Worm (Caenorhabditis elegans) whole organism, L3 larva: ENCODE data around the gene gap-1.

ENCODE experiments used
- R02D3.7 ChIP-seq: fragments of 150-350 bp; optimal IDR thresholded peaks from 2 replicates; lab custom pipeline; 2014; ENCODE audit warnings: missing biosample characterization, missing genetic modification characterization
- ZK546.5 ChIP-seq: sonication (generic microtip); optimal IDR thresholded peaks from 2 replicates; lab custom pipeline; 2017; ENCODE audit warnings: missing biosample characterization, missing genetic modification characterization
- aly-2 ChIP-seq: fragments of 150-350 bp; optimal IDR thresholded peaks from 2 replicates; lab custom pipeline; 2014; ENCODE audit warnings: missing biosample characterization, missing genetic modification characterization
- ama-1 ChIP-seq: fragments of 150-350 bp; optimal IDR thresholded peaks from 2 replicates; lab custom pipeline; 2018
- ceh-16 ChIP-seq: sonication (generic microtip); optimal IDR thresholded peaks from 2 replicates; lab custom pipeline; 2017; ENCODE audit warnings: missing biosample characterization, missing genetic modification characterization
- ceh-28 ChIP-seq: fragments of 150-350 bp; optimal IDR thresholded peaks from 2 replicates; lab custom pipeline; 2014; ENCODE audit warnings: missing biosample characterization, missing genetic modification reagents, missing genetic modification characterization
- ceh-82 ChIP-seq: fragments of 150-350 bp; optimal IDR thresholded peaks from 2 replicates; lab custom pipeline; 2014; ENCODE audit warnings: missing biosample characterization, missing genetic modification characterization
- ceh-9 ChIP-seq: sonication (generic microtip); optimal IDR thresholded peaks from 2 replicates; lab custom pipeline; 2018; ENCODE audit warnings: missing biosample characterization, missing genetic modification characterization
- daf-12 ChIP-seq: fragments of 150-350 bp; optimal IDR thresholded peaks from 2 replicates; lab custom pipeline; 2014; ENCODE audit warnings: missing biosample characterization, missing genetic modification reagents, missing genetic modification characterization
- egl-27 ChIP-seq: sonication (generic microtip); optimal IDR thresholded peaks from 4 replicates; lab custom pipeline; 2017; ENCODE audit warnings: missing biosample characterization, missing genetic modification reagents, missing genetic modification characterization
- egl-5 ChIP-seq: fragments of 150-350 bp; optimal IDR thresholded peaks from 2 replicates; lab custom pipeline; 2017; ENCODE audit warnings: missing biosample characterization, missing genetic modification reagents, missing genetic modification characterization, inconsistent platforms
- elt-1 ChIP-seq: fragments of 150-350 bp; optimal IDR thresholded peaks from 2 replicates; lab custom pipeline; 2014; ENCODE audit warnings: missing biosample characterization, missing genetic modification characterization
- elt-2 ChIP-seq: sonication (generic microtip); optimal IDR thresholded peaks from 2 replicates; lab custom pipeline; 2016; ENCODE audit warnings: missing genetic modification reagents, mild to moderate bottlenecking, missing genetic modification characterization, missing compliant biosample characterization
- elt-3 ChIP-seq, 3 experiments: fragments of 150-350 bp in 1 of 3; sonication (generic microtip) in 2 of 3; optimal IDR thresholded peaks; 2 replicates in 2 of 3; 4 replicates in 1 of 3; lab custom pipeline; 2014 to 2017; ENCODE audit warnings: missing biosample characterization in 3 of 3, missing genetic modification characterization in 3 of 3
- fkh-10 ChIP-seq: sonication (generic microtip); optimal IDR thresholded peaks from 2 replicates; lab custom pipeline; 2017; ENCODE audit warnings: missing biosample characterization, missing genetic modification reagents, missing genetic modification characterization
- fkh-2 ChIP-seq: fragments of 150-350 bp; optimal IDR thresholded peaks from 2 replicates; lab custom pipeline; 2014; ENCODE audit warnings: missing biosample characterization, missing genetic modification reagents, missing genetic modification characterization
- fos-1 ChIP-seq: fragments of 150-350 bp; optimal IDR thresholded peaks from 2 replicates; lab custom pipeline; 2014; ENCODE audit warnings: missing biosample characterization, missing genetic modification characterization
- hmg-11 ChIP-seq: sonication (generic microtip); optimal IDR thresholded peaks from 2 replicates; lab custom pipeline; 2016; ENCODE audit warnings: missing genetic modification characterization, missing compliant biosample characterization
- jun-1 ChIP-seq: fragments of 150-350 bp; optimal IDR thresholded peaks from 2 replicates; lab custom pipeline; 2014; ENCODE audit warnings: missing biosample characterization, missing genetic modification reagents, missing genetic modification characterization
- lin-15B ChIP-seq: fragments of 150-350 bp; optimal IDR thresholded peaks from 2 replicates; lab custom pipeline; 2014; ENCODE audit warnings: missing biosample characterization, missing genetic modification characterization
- lin-39 ChIP-seq: fragments of 150-350 bp; optimal IDR thresholded peaks from 2 replicates; lab custom pipeline; 2018; ENCODE audit warnings: missing biosample characterization, missing genetic modification reagents, missing genetic modification characterization
- lsy-12 ChIP-seq: sonication (generic microtip); optimal IDR thresholded peaks from 2 replicates; lab custom pipeline; 2016; ENCODE audit warnings: mild to moderate bottlenecking, missing genetic modification characterization, missing compliant biosample characterization
- mml-1 ChIP-seq: fragments of 150-350 bp; sonication (generic microtip); optimal IDR thresholded peaks from 3 replicates; lab custom pipeline; 2014; ENCODE audit warnings: missing biosample characterization, missing genetic modification characterization
- nfya-1 ChIP-seq: sonication (generic microtip); optimal IDR thresholded peaks from 2 replicates; lab custom pipeline; 2017; ENCODE audit warnings: missing genetic modification characterization, mild to moderate bottlenecking, missing compliant biosample characterization, antibody characterized with exemption, moderate library complexity; ENCODE audit not compliant: insufficient read depth
- nhr-11 ChIP-seq: fragments of 150-350 bp; optimal IDR thresholded peaks from 2 replicates; lab custom pipeline; 2014; ENCODE audit warnings: missing biosample characterization, missing genetic modification characterization
- nhr-12 ChIP-seq: fragments of 150-350 bp; optimal IDR thresholded peaks from 2 replicates; lab custom pipeline; 2014; ENCODE audit warnings: missing biosample characterization, missing genetic modification characterization
- nhr-23 ChIP-seq: fragments of 150-350 bp; optimal IDR thresholded peaks from 2 replicates; lab custom pipeline; 2014; ENCODE audit warnings: missing biosample characterization, missing genetic modification reagents, missing genetic modification characterization
- nhr-237 ChIP-seq: fragments of 150-350 bp; optimal IDR thresholded peaks from 2 replicates; lab custom pipeline; 2014; ENCODE audit warnings: missing biosample characterization, missing genetic modification characterization
- nhr-25 ChIP-seq: sonication (generic microtip); optimal IDR thresholded peaks from 2 replicates; lab custom pipeline; 2017; ENCODE audit warnings: missing biosample characterization, missing genetic modification characterization
- nhr-28 ChIP-seq: fragments of 150-350 bp; optimal IDR thresholded peaks from 2 replicates; lab custom pipeline; 2014; ENCODE audit warnings: missing biosample characterization, missing genetic modification characterization
- nhr-43 ChIP-seq: sonication (generic microtip); optimal IDR thresholded peaks from 2 replicates; lab custom pipeline; 2016; ENCODE audit warnings: mild to moderate bottlenecking, missing genetic modification characterization, missing compliant biosample characterization; ENCODE audit not compliant: poor library complexity, severe bottlenecking
- nhr-67 ChIP-seq: fragments of 150-350 bp; optimal IDR thresholded peaks from 2 replicates; lab custom pipeline; 2014; ENCODE audit warnings: missing biosample characterization, missing genetic modification characterization
- nhr-76 ChIP-seq: fragments of 150-350 bp; sonication (generic microtip); optimal IDR thresholded peaks from 5 replicates; lab custom pipeline; 2014; ENCODE audit warnings: missing biosample characterization, missing genetic modification characterization
- pha-4 ChIP-seq: fragments of 150-350 bp; optimal IDR thresholded peaks from 2 replicates; lab custom pipeline; 2014; ENCODE audit warnings: missing biosample characterization, missing genetic modification reagents, missing genetic modification characterization
- pqm-1 ChIP-seq: fragments of 150-350 bp; optimal IDR thresholded peaks from 2 replicates; lab custom pipeline; 2017; ENCODE audit warnings: missing biosample characterization, missing genetic modification characterization, inconsistent platforms
- sea-2 ChIP-seq: fragments of 150-350 bp; sonication (generic microtip); optimal IDR thresholded peaks from 4 replicates; lab custom pipeline; 2014; ENCODE audit warnings: missing biosample characterization, missing genetic modification reagents, missing genetic modification characterization
- skn-1 ChIP-seq: fragments of 150-350 bp; optimal IDR thresholded peaks from 2 replicates; lab custom pipeline; 2014; ENCODE audit warnings: missing biosample characterization, missing genetic modification characterization
- snpc-4 ChIP-seq: fragments of 150-350 bp; optimal IDR thresholded peaks from 2 replicates; lab custom pipeline; 2014; ENCODE audit warnings: missing biosample characterization, missing genetic modification characterization
- tbx-2 ChIP-seq: sonication (generic microtip); optimal IDR thresholded peaks from 2 replicates; lab custom pipeline; 2016; ENCODE audit warnings: mild to moderate bottlenecking, missing genetic modification characterization, missing compliant biosample characterization
- unc-39 ChIP-seq: sonication (generic microtip); optimal IDR thresholded peaks from 4 replicates; lab custom pipeline; 2017; ENCODE audit warnings: missing biosample characterization, missing genetic modification characterization
- unc-62 ChIP-seq: fragments of 150-350 bp; sonication (generic microtip); optimal IDR thresholded peaks from 4 replicates; lab custom pipeline; 2014; ENCODE audit warnings: missing biosample characterization, missing genetic modification reagents, missing genetic modification characterization
- zag-1 ChIP-seq: fragments of 150-350 bp; optimal IDR thresholded peaks from 2 replicates; lab custom pipeline; 2014; ENCODE audit warnings: missing biosample characterization, missing genetic modification characterization
- ztf-4 ChIP-seq: fragments of 150-350 bp; optimal IDR thresholded peaks from 2 replicates; lab custom pipeline; 2014; ENCODE audit warnings: missing biosample characterization, missing genetic modification characterization

The gap-1 gene

ce11 chrX:2216662-2217061, 24.4 kb downstream of the gap-1 start (continued):
- TF ChIP-seq ama-1 (lab: Kevin White, UChicago): no peak
- peak; percentile 12 for TF ChIP-seq nhr-43
- TF ChIP-seq unc-62 (GFP tag; lab: Kevin White, UChicago): no peak
- no peak for TF ChIP-seq lin-39 (tag; lab: Kevin White, UChicago)
- TF ChIP-seq egl-27 (tag; lab: Kevin White, UChicago): no peak
- TF ChIP-seq nhr-237: no peak
- no peak for TF ChIP-seq aly-2 (tag; lab: Kevin White, UChicago)
- no peak for TF ChIP-seq hmg-11
- no peak for TF ChIP-seq nhr-11 (tag; lab: Kevin White, UChicago)
- no peak for TF ChIP-seq ztf-4 (tag; lab: Kevin White, UChicago)
- peak in 1 of 3 experiments; percentile 39 for TF ChIP-seq elt-3 (tag; optimal IDR thresholded peaks at IDR 0.05; lab: Kevin White, UChicago)
- TF ChIP-seq ceh-28: peak; percentile 30
- no peak for TF ChIP-seq sea-2 (GFP tag; lab: Kevin White, UChicago)
- no peak for TF ChIP-seq ceh-9 (tag; lab: Kevin White, UChicago)

- TF ChIP-seq nhr-67 (no peak), lin-15B (no peak), R02D3.7 (tag; lab: Kevin White, UChicago) (no peak), nhr-23 (peak; percentile 78), nhr-237 (no peak), zag-1 (tag; lab: Kevin White, UChicago) (no peak), elt-3 (tag; optimal IDR thresholded peaks at IDR 0.05; lab: Kevin White, UChicago) (peak in 1 of 3 experiments; percentile 9)
Measured at ce11 chrX:2219006-2219405, 26.7 kb downstream of the gap-1 start.

ce11 chrX:2219453-2219852, 27.1 kb downstream of the gap-1 start:
- no peak for TF ChIP-seq nfya-1 (tag; lab: Kevin White, UChicago)
- TF ChIP-seq snpc-4 (tag; lab: Kevin White, UChicago): peak; percentile 50

ce11 chrX:2220850-2221249, 28.5 kb downstream of the gap-1 start, which contains the start of gene hex-1:
hex-1 (plus strand) TSS chrX:2221150.
- TF ChIP-seq pha-4 (tag; lab: Kevin White, UChicago): peak; percentile 11
- TF ChIP-seq egl-27 (tag; lab: Kevin White, UChicago): no peak

- no peak for TF ChIP-seq mml-1
- TF ChIP-seq nhr-12 (tag; lab: Kevin White, UChicago): no peak
- no peak for TF ChIP-seq sea-2 (GFP tag; lab: Kevin White, UChicago)
- TF ChIP-seq elt-3 (tag; optimal IDR thresholded peaks at IDR 0.05; lab: Kevin White, UChicago): no peak
- TF ChIP-seq ceh-82 (tag; lab: Kevin White, UChicago): peak; percentile 16
- no peak for TF ChIP-seq ceh-9 (tag; lab: Kevin White, UChicago)
- no peak for TF ChIP-seq elt-2 (tag; lab: Kevin White, UChicago)
- TF ChIP-seq lin-39 (tag; lab: Kevin White, UChicago): peak; percentile 64
- peak; percentile 47 for TF ChIP-seq nhr-43
- no peak for TF ChIP-seq daf-12 (tag; lab: Kevin White, UChicago)
- TF ChIP-seq fkh-2 (tag; lab: Kevin White, UChicago): no peak
- TF ChIP-seq egl-27 (tag; lab: Kevin White, UChicago): no peak
- TF ChIP-seq ama-1 (lab: Kevin White, UChicago): peak; percentile 46
- TF ChIP-seq ZK546.5 (tag; lab: Kevin White, UChicago): no peak
- TF ChIP-seq lsy-12 (tag; lab: Kevin White, UChicago): peak; percentile 51
- TF ChIP-seq lin-15B: peak; percentile 3
- TF ChIP-seq tbx-2 (tag; lab: Kevin White, UChicago): peak; percentile 54
- TF ChIP-seq skn-1 (tag; lab: Kevin White, UChicago): no peak
- no peak for TF ChIP-seq ceh-28
- TF ChIP-seq egl-5 (tag; lab: Kevin White, UChicago): no peak
- no peak for TF ChIP-seq aly-2 (tag; lab: Kevin White, UChicago)
- TF ChIP-seq nhr-28: no peak
- no peak for TF ChIP-seq zag-1 (tag; lab: Kevin White, UChicago)
- peak; percentile 36 for TF ChIP-seq nhr-23
- no peak for TF ChIP-seq elt-1 (tag; lab: Kevin White, UChicago)
- TF ChIP-seq unc-39: no peak
- TF ChIP-seq unc-62 (GFP tag; lab: Kevin White, UChicago): no peak
- peak; percentile 50 for TF ChIP-seq pha-4 (tag; lab: Kevin White, UChicago)
- TF ChIP-seq R02D3.7 (tag; lab: Kevin White, UChicago): no peak
- no peak for TF ChIP-seq nhr-11 (tag; lab: Kevin White, UChicago)
- TF ChIP-seq hmg-11: peak; percentile 89
- TF ChIP-seq fos-1 (tag; lab: Kevin White, UChicago): peak; percentile 7
- peak; percentile 31 for TF ChIP-seq jun-1
- no peak for TF ChIP-seq pqm-1
- TF ChIP-seq snpc-4 (tag; lab: Kevin White, UChicago): no peak
- no peak for TF ChIP-seq fkh-10 (GFP tag; lab: Kevin White, UChicago)
- TF ChIP-seq nhr-76 (tag; lab: Kevin White, UChicago): no peak
- no peak for TF ChIP-seq ceh-16
- TF ChIP-seq nhr-25 (tag; lab: Kevin White, UChicago): peak; percentile 35
Measured at ce11 chrX:2226875-2227355, 34.6 kb downstream of the gap-1 start.
